Fruit fly (Drosophila melanogaster): ENCODE results near the gene CG15167.
A peak's percentile ranks its signal among the peaks of the same experiment; 100 is the strongest.

The CG15167 gene

DNA sequence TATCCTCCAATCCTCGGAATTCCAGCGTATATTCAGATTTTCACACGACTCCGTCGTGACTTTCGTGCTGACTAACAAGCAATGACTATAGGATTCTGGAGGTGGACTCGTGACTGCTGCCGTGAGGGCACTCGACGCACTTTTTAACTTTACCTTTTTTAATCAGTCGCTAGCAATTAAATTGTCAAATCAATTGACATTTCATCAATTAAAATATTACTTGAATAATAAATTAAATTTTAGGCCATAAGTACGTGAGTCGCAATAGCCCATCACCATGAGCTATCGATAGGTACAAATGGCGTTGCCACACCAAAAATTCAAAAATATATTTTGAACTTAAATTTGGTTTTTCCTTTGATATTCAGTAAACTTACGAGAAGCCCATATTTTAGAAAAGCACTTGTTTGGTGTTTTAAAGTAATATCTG, 34.5 kb upstream of the CG15167 start, which contains the start of gene Jwa (continued):
- TF ChIP-seq CG12299 (tag; optimal IDR thresholded peaks at IDR 0.05), result peak; percentile 65
- peak; percentile 97 for TF ChIP-seq bbx (GFP tag; IDR thresholded peaks at IDR 0.05; ENCODE audit: partially characterized antibody)
- TF ChIP-seq Hr78 (GFP tag; optimal IDR thresholded peaks at IDR 0.05), result no peak
- TF ChIP-seq CG7987 (GFP tag; optimal IDR thresholded peaks at IDR 0.05), result peak; percentile 61
- TF ChIP-seq fd96Cb (tag; optimal IDR thresholded peaks at IDR 0.05), result peak; percentile 87
- TF ChIP-seq cas (GFP tag; IDR thresholded peaks at IDR 0.05), result peak; percentile 92
- peak; percentile 40 for TF ChIP-seq p53 (GFP tag; optimal IDR thresholded peaks at IDR 0.05)
- peak; percentile 73 for TF ChIP-seq eyg (GFP tag; optimal IDR thresholded peaks at IDR 0.05)
- TF ChIP-seq CG15011 (GFP tag; optimal IDR thresholded peaks at IDR 0.05), result no peak
- TF ChIP-seq ci (GFP tag; IDR thresholded peaks at IDR 0.05), result peak; percentile 94
- peak; percentile 89 for TF ChIP-seq CG8290 (GFP tag; optimal IDR thresholded peaks at IDR 0.05)
- TF ChIP-seq CG8290 (tag; optimal IDR thresholded peaks at IDR 0.05), result peak; percentile 69 to 92
- 0 out of 3 replicates have a peak, but pooled peaks have one; percentile 35 for TF ChIP-seq gce (GFP tag; IDR thresholded peaks at IDR 0.05)
- peak; percentile 94 for TF ChIP-seq CG4404 (GFP tag; IDR thresholded peaks at IDR 0.05)
- TF ChIP-seq CG30431 (GFP tag; optimal IDR thresholded peaks at IDR 0.05), result peak; percentile 96
- peak; percentile 95 for TF ChIP-seq sob (GFP tag; IDR thresholded peaks at IDR 0.05)
- peak; percentile 88 for TF ChIP-seq dysf (GFP tag; IDR thresholded peaks at IDR 0.05)
- TF ChIP-seq D (optimal IDR thresholded peaks at IDR 0.05), result no peak
- TF ChIP-seq D (GFP tag; optimal IDR thresholded peaks at IDR 0.05), result peak; percentile 80
- TF ChIP-seq Sox102F (GFP tag; optimal IDR thresholded peaks at IDR 0.05), result peak; percentile 97
- TF ChIP-seq CG17385 (GFP tag; optimal IDR thresholded peaks at IDR 0.05), result peak; percentile 90
- peak; percentile 73 for TF ChIP-seq CG12104 (GFP tag; optimal IDR thresholded peaks at IDR 0.05)
- TF ChIP-seq HmgZ (tag; optimal IDR thresholded peaks at IDR 0.05), result peak; percentile 97
- peak; percentile 86 for TF ChIP-seq CG31224 (GFP tag; IDR thresholded peaks at IDR 0.05)
- TF ChIP-seq CG13424 (tag; optimal IDR thresholded peaks at IDR 0.05), result peak; percentile 97
- peak; percentile 94 for TF ChIP-seq CG1602 (GFP tag; optimal IDR thresholded peaks at IDR 0.05)
- peak; percentile 91 for TF ChIP-seq caup (GFP tag; optimal IDR thresholded peaks at IDR 0.05; ENCODE audit: severe bottlenecking)
- TF ChIP-seq CG17186 (GFP tag; optimal IDR thresholded peaks at IDR 0.05), result peak; percentile 36
- TF ChIP-seq CG32532 (GFP tag; IDR thresholded peaks at IDR 0.05), result peak; percentile 92
- peak; percentile 91 for TF ChIP-seq pnt (GFP tag; optimal IDR thresholded peaks at IDR 0.05)
- peak; percentile 94 for TF ChIP-seq chif (GFP tag; optimal IDR thresholded peaks at IDR 0.05)
- peak; percentile 99 for TF ChIP-seq Ets65A (GFP tag)
- TF ChIP-seq Dip2 (GFP tag; IDR thresholded peaks at IDR 0.05), result 0 out of 2 replicates have a peak, but pooled peaks have one; percentile 16
- no peak for TF ChIP-seq sqz (GFP tag; optimal IDR thresholded peaks at IDR 0.05)
- peak; percentile 52 for TF ChIP-seq CG10565 (GFP tag; optimal IDR thresholded peaks at IDR 0.05)
- peak; percentile 96 for TF ChIP-seq al (GFP tag; IDR thresholded peaks at IDR 0.05)
- TF ChIP-seq sd (tag; optimal IDR thresholded peaks at IDR 0.05), result peak; percentile 85
- TF ChIP-seq tgo (GFP tag; IDR thresholded peaks at IDR 0.05), result peak; percentile 91
- peak; percentile 84 for TF ChIP-seq CG12769 (tag; optimal IDR thresholded peaks at IDR 0.05)
- peak; percentile 91 for TF ChIP-seq CG10654 (GFP tag; optimal IDR thresholded peaks at IDR 0.05)
- TF ChIP-seq CG10209 (GFP tag; optimal IDR thresholded peaks at IDR 0.05), result peak; percentile 95
- peak; percentile 79 for TF ChIP-seq CG11398 (GFP tag; optimal IDR thresholded peaks at IDR 0.05)
- TF ChIP-seq CG15696 (tag; optimal IDR thresholded peaks at IDR 0.05), result peak; percentile 84
- TF ChIP-seq tup (GFP tag; optimal IDR thresholded peaks at IDR 0.05), result peak; percentile 67
- TF ChIP-seq CG11723 (GFP tag; optimal IDR thresholded peaks at IDR 0.05), result peak; percentile 75
- TF ChIP-seq CG2678 (tag; optimal IDR thresholded peaks at IDR 0.05), result peak; percentile 85
- peak; percentile 43 for TF ChIP-seq NC2α (GFP tag; optimal IDR thresholded peaks at IDR 0.05)
- TF ChIP-seq Chrac-16 (GFP tag; optimal IDR thresholded peaks at IDR 0.05), result peak; percentile 99
- peak; percentile 95 for TF ChIP-seq Sry-δ (GFP tag; optimal IDR thresholded peaks at IDR 0.05)
- peak; percentile 15 for TF ChIP-seq CG6765 (GFP tag; optimal IDR thresholded peaks at IDR 0.05)
- peak; percentile 83 for TF ChIP-seq ssp (GFP tag; IDR thresholded peaks at IDR 0.05)
